Worm (Caenorhabditis elegans) whole organism, early embryonic: ENCODE results near the gene hbl-1.

Experiments
- B0310.2 ChIP-seq: sonication (generic microtip); optimal IDR thresholded peaks from 2 replicates; lab custom pipeline; 2016; ENCODE audit warnings: mild to moderate bottlenecking, missing genetic modification characterization, missing compliant biosample characterization
- F13C5.2 ChIP-seq: sonication (generic microtip); optimal IDR thresholded peaks from 2 replicates; lab custom pipeline; 2017; ENCODE audit warnings: mild to moderate bottlenecking, missing genetic modification characterization, inconsistent platforms, missing compliant biosample characterization
- aly-1 ChIP-seq: sonication (generic microtip); optimal IDR thresholded peaks from 2 replicates; lab custom pipeline; 2016; ENCODE audit warnings: missing genetic modification characterization, missing compliant biosample characterization
- ama-1 ChIP-seq: fragments of 150-350 bp; optimal IDR thresholded peaks from 2 replicates; lab custom pipeline; 2014
- ceh-13 ChIP-seq: fragments of 200-800 bp; sonication (Bioruptor generic); optimal IDR thresholded peaks from 2 replicates; lab custom pipeline; 2018; ENCODE audit warnings: mild to moderate bottlenecking, missing genetic modification characterization, missing compliant biosample characterization
- ceh-36 ChIP-seq: sonication (generic microtip); optimal IDR thresholded peaks from 2 replicates; lab custom pipeline; 2016; ENCODE audit warnings: missing genetic modification characterization, inconsistent platforms, missing compliant biosample characterization
- ets-7 ChIP-seq: sonication (generic microtip); optimal IDR thresholded peaks from 2 replicates; lab custom pipeline; 2016; ENCODE audit warnings: missing genotype, missing genetic modification characterization, missing compliant biosample characterization
- flt-1 ChIP-seq: fragments of 200-800 bp; sonication (Bioruptor generic); IDR thresholded peaks from 2 replicates; pipeline ENCODE4 v1.3.6; 2022; ENCODE audit warnings: missing genetic modification characterization, missing compliant biosample characterization
- hmbx-1 ChIP-seq: sonication (generic microtip); optimal IDR thresholded peaks from 2 replicates; lab custom pipeline; 2016; ENCODE audit warnings: mild to moderate bottlenecking, missing genetic modification characterization, missing compliant biosample characterization
- hmg-4 ChIP-seq: fragments of 200-800 bp; sonication (Bioruptor generic); optimal IDR thresholded peaks from 2 replicates; lab custom pipeline; 2018; ENCODE audit warnings: mild to moderate bottlenecking, missing genetic modification characterization, missing compliant biosample characterization
- hnd-1 ChIP-seq: sonication (generic microtip); optimal IDR thresholded peaks from 2 replicates; lab custom pipeline; 2016; ENCODE audit warnings: missing genetic modification characterization, missing compliant biosample characterization
- pes-1 ChIP-seq: fragments of 200-800 bp; sonication (Bioruptor generic); IDR thresholded peaks from 2 replicates; pipeline ENCODE4 v1.3.6; 2022; ENCODE audit warnings: missing genetic modification reagents, missing genetic modification characterization, missing compliant biosample characterization
- scrt-1 ChIP-seq: fragments of 200-800 bp; sonication (Bioruptor generic); IDR thresholded peaks from 2 replicates; pipeline ENCODE4 v1.3.6; 2022; ENCODE audit warnings: missing genetic modification characterization, missing compliant biosample characterization
- sea-1 ChIP-seq: fragments of 200-800 bp; sonication (Bioruptor generic); conservative IDR thresholded peaks from 2 replicates; pipeline ENCODE4 v1.3.6; 2022; ENCODE audit warnings: missing genetic modification characterization, missing compliant biosample characterization
- tbx-11 ChIP-seq: fragments of 200-800 bp; sonication (Bioruptor generic); IDR thresholded peaks from 2 replicates; pipeline ENCODE4 v1.3.6; 2022; ENCODE audit warnings: missing genetic modification characterization, missing compliant biosample characterization
- tbx-37 ChIP-seq: fragments of 200-800 bp; sonication (Bioruptor generic); conservative IDR thresholded peaks from 2 replicates; pipeline ENCODE4 v1.3.6; 2022; ENCODE audit warnings: missing genetic modification reagents, missing genetic modification characterization, missing compliant biosample characterization
- tra-4 ChIP-seq: sonication (generic microtip); optimal IDR thresholded peaks from 2 replicates; lab custom pipeline; 2017; ENCODE audit warnings: missing genetic modification characterization, missing compliant biosample characterization

Gene hbl-1

DNA sequence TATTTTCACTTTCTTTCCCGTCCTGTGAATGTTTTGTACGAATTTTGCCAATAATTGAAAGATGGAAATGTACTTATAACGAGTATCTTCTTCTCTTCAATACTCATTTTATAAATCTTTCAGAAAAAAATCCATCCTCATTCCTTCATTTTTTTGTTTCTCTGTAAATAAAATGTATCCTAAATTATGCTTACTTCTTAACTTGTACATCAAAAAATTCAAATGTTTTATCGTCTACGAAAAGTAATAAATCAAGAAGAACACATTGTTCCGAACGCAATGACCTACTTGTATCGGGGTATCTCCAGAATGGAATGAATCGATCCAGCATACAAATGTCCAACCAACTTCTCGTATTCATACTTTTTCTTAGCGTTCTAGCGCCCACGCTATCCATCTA is 35.7 kb upstream of the hbl-1 start, which contains the start of gene F46G11.6:
TSS of gene F46G11.6 (plus strand) at position 301 of the 400 bp plus-strand sequence.
- TF ChIP-seq sea-1 (no peak), hmg-4 (GFP tag; lab: Kevin White, UChicago) (no peak), hmbx-1 (no peak), ets-7 (tag; lab: Kevin White, UChicago) (no peak), tra-4 (tag; lab: Kevin White, UChicago) (no peak), flt-1 (GFP tag; lab: Robert Waterston, UW) (no peak), F13C5.2 (tag; lab: Kevin White, UChicago) (no peak), hnd-1 (no peak)

DNA sequence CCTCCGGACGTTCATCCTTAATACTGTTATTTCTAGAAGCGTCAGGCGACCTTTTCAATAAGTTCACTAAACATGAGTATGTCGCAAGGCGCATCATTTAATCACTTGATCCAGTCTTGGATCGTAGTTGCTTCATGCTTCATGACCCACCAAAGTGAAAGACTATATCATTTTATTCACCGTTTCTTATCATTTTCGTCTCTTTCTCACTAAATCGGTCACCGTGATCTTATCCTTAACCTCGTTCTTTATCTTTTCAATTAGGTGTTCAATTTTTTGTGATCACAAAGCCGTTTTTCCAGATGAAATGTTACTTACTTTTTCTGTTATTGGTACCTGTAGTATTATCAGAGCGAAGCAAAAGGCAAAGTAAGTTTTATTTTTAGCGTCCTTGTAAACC is 34.1 kb upstream of the hbl-1 start, which contains the start of gene F46G11.2:
TSS of gene F46G11.2 (plus strand) at position 301 of the 400 bp plus-strand sequence.
- TF ChIP-seq ceh-13 (GFP tag; lab: Kevin White, UChicago): no peak
- no peak for TF ChIP-seq tbx-11 (GFP tag; lab: Robert Waterston, UW)
- no peak for TF ChIP-seq F13C5.2 (tag; lab: Kevin White, UChicago)
- TF ChIP-seq B0310.2: no peak

ce11 chrX:5790915-5791314 is 31.0 kb upstream of the hbl-1 start, which contains the start of gene twnk-1:
Gene twnk-1 (plus strand): TSS chrX:5791215.
- TF ChIP-seq hnd-1: no peak
- TF ChIP-seq ceh-13 (GFP tag; lab: Kevin White, UChicago): no peak
- TF ChIP-seq hmbx-1: no peak
- no peak for TF ChIP-seq ceh-36
- no peak for TF ChIP-seq tbx-11 (GFP tag; lab: Robert Waterston, UW)
- no peak for TF ChIP-seq F13C5.2 (tag; lab: Kevin White, UChicago)
- no peak for TF ChIP-seq tra-4 (tag; lab: Kevin White, UChicago)
- no peak for TF ChIP-seq flt-1 (GFP tag; lab: Robert Waterston, UW)
- no peak for TF ChIP-seq scrt-1 (GFP tag; lab: Robert Waterston, UW)
- TF ChIP-seq aly-1 (tag; lab: Kevin White, UChicago): no peak
- TF ChIP-seq tbx-37 (GFP tag; lab: Robert Waterston, UW): no peak
- TF ChIP-seq ets-7 (tag; lab: Kevin White, UChicago): no peak
- no peak for TF ChIP-seq hmg-4 (GFP tag; lab: Kevin White, UChicago)
- no peak for TF ChIP-seq ama-1
- TF ChIP-seq pes-1 (GFP tag; lab: Robert Waterston, UW): no peak
- TF ChIP-seq B0310.2: no peak
- TF ChIP-seq sea-1: no peak

- TF ChIP-seq pes-1 (GFP tag; lab: Robert Waterston, UW): no peak
- TF ChIP-seq F13C5.2 (tag; lab: Kevin White, UChicago): no peak
- TF ChIP-seq aly-1 (tag; lab: Kevin White, UChicago): no peak
- TF ChIP-seq tra-4 (tag; lab: Kevin White, UChicago): no peak
- no peak for TF ChIP-seq hmbx-1
- TF ChIP-seq flt-1 (GFP tag; lab: Robert Waterston, UW): no peak
- no peak for TF ChIP-seq hmg-4 (GFP tag; lab: Kevin White, UChicago)
- TF ChIP-seq tbx-37 (GFP tag; lab: Robert Waterston, UW): no peak
These were observed 27.5 kb upstream of the hbl-1 start for ce11 chrX:5794432-5794831.

DNA sequence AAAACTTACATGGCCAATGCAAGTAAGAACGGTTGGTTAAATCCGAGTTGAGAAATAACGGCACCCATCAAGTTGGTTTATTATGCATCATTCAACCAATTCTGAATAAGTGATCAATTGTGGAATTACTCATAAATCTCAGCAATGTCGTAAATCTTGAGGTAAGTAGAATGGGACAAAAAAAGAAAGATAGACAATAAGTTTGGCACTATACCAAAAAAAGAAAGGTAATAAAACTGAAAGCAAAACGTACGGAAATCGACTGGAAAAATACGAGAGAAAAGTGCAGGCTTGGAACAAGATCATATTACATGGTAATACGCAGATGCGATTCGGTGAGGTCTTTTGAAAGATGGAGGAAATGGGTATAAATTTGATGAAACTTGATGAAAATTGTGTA is 23.3 kb upstream of the hbl-1 start, which contains the start of gene F46G11.4:
TSS of gene F46G11.4 (minus strand) at position 101 of the 400 bp plus-strand sequence.
- TF ChIP-seq sea-1 (no peak), tbx-37 (GFP tag; lab: Robert Waterston, UW) (no peak), ets-7 (tag; lab: Kevin White, UChicago) (no peak), B0310.2 (no peak), hnd-1 (no peak), ceh-13 (GFP tag; lab: Kevin White, UChicago) (no peak), scrt-1 (GFP tag; lab: Robert Waterston, UW) (no peak), hmg-4 (GFP tag; lab: Kevin White, UChicago) (no peak)

- no peak for TF ChIP-seq flt-1 (GFP tag; lab: Robert Waterston, UW)
- TF ChIP-seq hmg-4 (GFP tag; lab: Kevin White, UChicago): no peak
- TF ChIP-seq tbx-37 (GFP tag; lab: Robert Waterston, UW): no peak
These were observed 22.7 kb upstream of the hbl-1 start for ce11 chrX:5799229-5799628.

ce11 chrX:5801156-5801592 is 20.8 kb upstream of the hbl-1 start:
- TF ChIP-seq ama-1: no peak
- peak; percentile 66 for TF ChIP-seq B0310.2
- TF ChIP-seq ceh-36: peak; percentile 68
- TF ChIP-seq flt-1 (GFP tag; lab: Robert Waterston, UW): peak; percentile 54
- peak; percentile 88 for TF ChIP-seq hmg-4 (GFP tag; lab: Kevin White, UChicago)
- TF ChIP-seq tbx-37 (GFP tag; lab: Robert Waterston, UW): peak; percentile 76
- TF ChIP-seq pes-1 (GFP tag; lab: Robert Waterston, UW): peak; percentile 85
- TF ChIP-seq F13C5.2 (tag; lab: Kevin White, UChicago): peak; percentile 96
- peak; percentile 21 for TF ChIP-seq hmbx-1
- peak; percentile 24 for TF ChIP-seq tra-4 (tag; lab: Kevin White, UChicago)
- peak; percentile 39 for TF ChIP-seq aly-1 (tag; lab: Kevin White, UChicago)
- peak; percentile 89 for TF ChIP-seq tbx-11 (GFP tag; lab: Robert Waterston, UW)
- TF ChIP-seq hnd-1: peak; percentile 84
- TF ChIP-seq scrt-1 (GFP tag; lab: Robert Waterston, UW): peak; percentile 88
- TF ChIP-seq ceh-13 (GFP tag; lab: Kevin White, UChicago): peak; percentile 46
- peak; percentile 60 for TF ChIP-seq ets-7 (tag; lab: Kevin White, UChicago)
- peak; percentile 88 for TF ChIP-seq sea-1

DNA sequence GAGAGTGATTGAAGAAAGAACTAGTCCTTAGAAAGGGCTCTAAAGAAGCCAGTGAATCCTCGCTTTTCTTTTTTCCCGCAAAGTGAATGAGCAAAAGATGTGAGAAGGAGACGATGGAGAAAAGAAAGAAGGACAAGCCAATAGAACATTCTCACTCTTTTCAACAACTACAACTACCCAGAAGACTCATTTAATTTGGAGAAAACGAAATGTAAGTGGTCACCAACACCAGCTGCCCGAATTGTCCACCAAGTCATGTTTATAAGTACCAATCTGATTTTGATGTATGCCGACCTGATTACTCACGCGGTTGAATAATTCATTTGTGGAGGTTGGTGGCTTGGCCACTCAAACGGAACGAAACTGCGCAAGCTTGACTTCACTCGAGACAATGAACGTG is 19.4 kb upstream of the hbl-1 start:
- no peak for TF ChIP-seq sea-1
